Worm (Caenorhabditis elegans): ENCODE data around the gene Y82E9BR.19.

The Y82E9BR.19 gene

ce11 chrIII:1468358-1469305 lies 26.5 kb downstream of the Y82E9BR.19 start:
- TF ChIP-seq unc-62 (GFP tag; optimal IDR thresholded peaks at IDR 0.05) = no peak

DNA sequence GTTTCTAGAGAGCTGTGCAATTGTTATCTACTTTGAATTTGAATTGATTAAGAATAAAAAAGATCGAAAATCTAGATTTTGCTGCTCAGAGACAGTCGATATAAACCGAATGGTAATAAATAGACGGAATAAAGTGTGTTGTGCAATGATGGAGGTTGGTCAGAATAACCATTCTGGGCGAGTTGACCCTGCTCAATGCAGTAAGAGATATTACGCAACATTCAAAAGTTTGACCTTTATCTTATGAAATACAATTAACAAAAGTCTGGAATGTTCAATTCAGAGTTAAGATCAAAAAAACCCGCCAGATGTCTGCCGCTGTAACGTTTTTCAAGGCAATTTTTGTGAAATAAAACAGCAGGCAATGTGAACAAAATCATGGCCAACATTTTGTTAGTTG lies 38.3 kb downstream of the Y82E9BR.19 start:
- TF ChIP-seq unc-62 (GFP tag; optimal IDR thresholded peaks at IDR 0.05) = no peak

DNA sequence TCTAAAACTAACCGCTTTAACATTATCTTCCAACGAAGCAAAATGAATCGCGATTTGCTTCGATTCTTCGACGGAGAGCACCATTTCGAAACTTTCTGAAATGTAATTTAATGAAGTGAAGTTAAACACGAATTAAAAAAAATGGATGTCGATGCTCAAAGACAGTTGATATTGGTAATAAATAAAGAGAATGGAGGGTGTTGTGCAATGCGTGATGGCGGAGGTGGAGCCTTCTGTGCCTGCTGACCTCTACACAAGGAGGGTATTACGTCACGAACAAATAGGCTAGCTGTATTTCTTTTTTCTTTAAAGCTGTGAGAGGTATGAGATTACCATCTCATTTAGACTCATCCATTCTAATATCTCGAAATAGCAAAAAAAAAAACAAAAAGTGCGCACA lies 39.5 kb downstream of the Y82E9BR.19 start, which contains the start of gene Y82E9BR.17:
Gene Y82E9BR.17, minus strand, starts transcription at position 101 of the 400 bp plus-strand sequence.
- TF ChIP-seq unc-62 (GFP tag; optimal IDR thresholded peaks at IDR 0.05) = no peak

ce11 chrIII:1446747-1447146 lies 48.4 kb downstream of the Y82E9BR.19 start:
- TF ChIP-seq unc-62 (GFP tag; optimal IDR thresholded peaks at IDR 0.05) = no peak

DNA sequence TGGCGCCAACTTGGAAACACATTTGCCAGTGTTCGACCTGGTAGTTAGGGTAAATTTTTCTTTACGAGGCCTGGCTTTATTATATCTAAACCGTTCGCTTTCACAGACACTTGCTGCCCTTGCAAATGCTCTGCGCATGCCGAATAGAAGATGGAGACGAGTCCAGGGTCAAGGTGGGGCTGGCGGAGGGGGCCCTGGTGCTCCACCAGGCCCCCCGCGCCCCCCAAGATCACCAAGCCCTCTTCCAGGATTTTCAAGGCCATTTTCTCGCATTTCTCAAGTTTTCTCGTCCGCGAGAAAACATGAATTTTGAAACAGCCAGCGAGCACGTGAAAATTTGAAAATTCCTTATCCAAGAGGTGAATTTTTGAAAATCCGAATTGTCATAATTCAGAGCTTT lies 55.5 kb downstream of the Y82E9BR.19 start:
- TF ChIP-seq unc-62 (GFP tag; optimal IDR thresholded peaks at IDR 0.05) = no peak

DNA sequence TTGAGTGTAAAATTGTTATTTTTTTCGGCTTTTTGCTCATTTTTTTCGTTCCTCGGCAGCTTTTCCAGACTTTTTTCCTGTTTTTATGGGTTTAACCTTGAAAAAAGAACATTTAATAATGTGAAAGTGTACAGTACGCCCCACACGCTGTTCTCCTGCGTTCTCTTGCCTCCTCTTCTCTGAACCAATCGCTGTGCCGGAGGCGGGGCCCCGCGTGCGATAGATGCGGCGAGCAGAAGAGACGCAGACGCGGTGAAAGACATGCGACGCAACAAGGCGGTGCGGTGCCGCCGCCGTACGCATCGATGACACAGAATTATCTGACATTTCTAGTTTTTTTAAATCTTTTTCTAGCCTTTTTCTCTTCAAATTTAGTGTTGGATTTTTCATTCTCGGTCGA lies 58.4 kb downstream of the Y82E9BR.19 start:
- no peak for TF ChIP-seq unc-62 (GFP tag; optimal IDR thresholded peaks at IDR 0.05)

All from whole organism, dauer.